Worm (Caenorhabditis elegans) whole organism, L1 larva: ENCODE data around the gene F43E2.6.
A peak's percentile ranks its signal among the peaks of the same experiment; 100 is the strongest.

Source experiments
- C16A3.4 ChIP-seq: fragments of 150-350 bp; optimal IDR thresholded peaks from 2 replicates; lab custom pipeline; 2014; ENCODE audit warnings: missing biosample characterization, missing genetic modification characterization
- alr-1 ChIP-seq: fragments of 200-800 bp; sonication (Bioruptor generic); optimal IDR thresholded peaks from 2 replicates; lab custom pipeline; 2018; ENCODE audit warnings: borderline replicate concordance, mild to moderate bottlenecking, missing genetic modification characterization, missing compliant biosample characterization
- aly-2 ChIP-seq: fragments of 150-350 bp; optimal IDR thresholded peaks from 2 replicates; lab custom pipeline; 2014; ENCODE audit warnings: missing biosample characterization, missing genetic modification characterization
- ceh-63 ChIP-seq: fragments of 200-800 bp; sonication (Bioruptor generic); optimal IDR thresholded peaks from 2 replicates; lab custom pipeline; 2018; ENCODE audit warnings: mild to moderate bottlenecking, missing genetic modification characterization, missing compliant biosample characterization
- ces-1 ChIP-seq: fragments of 150-350 bp; optimal IDR thresholded peaks from 2 replicates; lab custom pipeline; 2014; ENCODE audit warnings: missing biosample characterization, missing genetic modification reagents, missing genetic modification characterization
- efl-1 ChIP-seq, 4 experiments: fragments of 150-350 bp; optimal IDR thresholded peaks in 3 of 4; peaks in 1 of 4; 1 replicate in 1 of 4; 2 replicates in 3 of 4; lab custom pipeline; 2014; ENCODE audit warnings: missing biosample characterization in 2 of 4, missing genetic modification characterization in 2 of 4, missing genetic modification reagents in 2 of 4
- fos-1 ChIP-seq: fragments of 150-350 bp; optimal IDR thresholded peaks from 2 replicates; lab custom pipeline; 2014; ENCODE audit warnings: missing biosample characterization, missing genetic modification characterization
- hpl-2 ChIP-seq: fragments of 150-350 bp; optimal IDR thresholded peaks from 2 replicates; lab custom pipeline; 2014; ENCODE audit warnings: missing biosample characterization, missing genetic modification reagents, missing genetic modification characterization
- irx-1 ChIP-seq: sonication (generic microtip); optimal IDR thresholded peaks from 2 replicates; lab custom pipeline; 2016; ENCODE audit warnings: missing genetic modification characterization, missing compliant biosample characterization
- lin-14 ChIP-seq: fragments of 200-800 bp; sonication (Bioruptor generic); optimal IDR thresholded peaks from 2 replicates; lab custom pipeline; 2018; ENCODE audit warnings: mild to moderate bottlenecking, missing genetic modification characterization, moderate library complexity, missing compliant biosample characterization
- lin-35 ChIP-seq, 2 experiments: fragments of 150-350 bp; optimal IDR thresholded peaks; 2 replicates each; lab custom pipeline; 2014; ENCODE audit warnings: missing biosample characterization in 2 of 2, missing genetic modification characterization in 2 of 2, missing genetic modification reagents in 2 of 2
- lin-39 ChIP-seq: fragments of 150-350 bp; optimal IDR thresholded peaks from 2 replicates; lab custom pipeline; 2014; ENCODE audit warnings: missing biosample characterization, missing genetic modification reagents, missing genetic modification characterization
- lir-3 ChIP-seq: sonication (generic microtip); optimal IDR thresholded peaks from 2 replicates; lab custom pipeline; 2016; ENCODE audit warnings: mild to moderate bottlenecking, missing genetic modification characterization, moderate library complexity, missing compliant biosample characterization; ENCODE audit not compliant: poor library complexity
- lsy-2 ChIP-seq, 2 experiments: fragments of 150-350 bp; optimal IDR thresholded peaks; 2 replicates each; lab custom pipeline; 2014; ENCODE audit warnings: missing biosample characterization in 2 of 2, missing genetic modification characterization in 2 of 2
- mab-9 ChIP-seq: fragments of 200-800 bp; sonication (Bioruptor generic); IDR thresholded peaks from 2 replicates; pipeline ENCODE4 v1.3.6; 2022; ENCODE audit warnings: missing genetic modification reagents, missing genetic modification characterization, missing compliant biosample characterization
- mdl-1 ChIP-seq, 2 experiments: fragments of 150-350 bp; optimal IDR thresholded peaks; 2 replicates each; lab custom pipeline; 2014 to 2017; ENCODE audit warnings: missing biosample characterization in 2 of 2, missing genetic modification characterization in 2 of 2, inconsistent platforms in 1 of 2
- mef-2 ChIP-seq: fragments of 150-350 bp; optimal IDR thresholded peaks from 2 replicates; lab custom pipeline; 2014; ENCODE audit warnings: missing biosample characterization, missing genetic modification characterization
- mep-1 ChIP-seq: fragments of 150-350 bp; optimal IDR thresholded peaks from 2 replicates; lab custom pipeline; 2014; ENCODE audit warnings: missing biosample characterization, missing genetic modification characterization
- nhr-11 ChIP-seq: fragments of 150-350 bp; optimal IDR thresholded peaks from 2 replicates; lab custom pipeline; 2014; ENCODE audit warnings: missing biosample characterization, missing genetic modification characterization
- nhr-19 ChIP-seq: fragments of 200-800 bp; sonication (Bioruptor generic); conservative IDR thresholded peaks from 2 replicates; pipeline ENCODE4 v1.3.6; 2022; ENCODE audit warnings: missing genetic modification characterization, missing compliant biosample characterization
- nhr-20 ChIP-seq: sonication (generic microtip); optimal IDR thresholded peaks from 2 replicates; lab custom pipeline; 2016; ENCODE audit warnings: mild to moderate bottlenecking, missing genetic modification characterization, missing compliant biosample characterization
- nhr-28 ChIP-seq: fragments of 150-350 bp; optimal IDR thresholded peaks from 2 replicates; lab custom pipeline; 2014; ENCODE audit warnings: missing biosample characterization, missing genetic modification characterization
- nhr-47 ChIP-seq: sonication (generic microtip); optimal IDR thresholded peaks from 2 replicates; lab custom pipeline; 2016; ENCODE audit warnings: mild to moderate bottlenecking, missing genetic modification characterization, moderate library complexity, missing compliant biosample characterization
- nhr-71 ChIP-seq: sonication (generic microtip); optimal IDR thresholded peaks from 2 replicates; lab custom pipeline; 2016; ENCODE audit warnings: mild to moderate bottlenecking, missing genetic modification characterization, moderate library complexity, missing compliant biosample characterization
- nhr-85 ChIP-seq: sonication (generic microtip); peaks from one replicate; lab custom pipeline; 2016; ENCODE audit warnings: missing genetic modification characterization, inconsistent platforms, missing compliant biosample characterization
- pag-3 ChIP-seq: sonication (generic microtip); optimal IDR thresholded peaks from 2 replicates; lab custom pipeline; 2017; ENCODE audit warnings: missing genetic modification characterization, mild to moderate bottlenecking, missing compliant biosample characterization, antibody characterized with exemption, borderline replicate concordance; ENCODE audit not compliant: insufficient read depth
- pax-3 ChIP-seq: fragments of 200-800 bp; sonication (Bioruptor generic); optimal IDR thresholded peaks from 2 replicates; lab custom pipeline; 2018; ENCODE audit warnings: mild to moderate bottlenecking, missing genetic modification characterization, moderate library complexity, missing compliant biosample characterization
- rnt-1 ChIP-seq: sonication (generic microtip); optimal IDR thresholded peaks from 2 replicates; lab custom pipeline; 2016; ENCODE audit warnings: mild to moderate bottlenecking, missing genetic modification characterization, moderate library complexity, missing compliant biosample characterization
- snpc-4 ChIP-seq: fragments of 150-350 bp; optimal IDR thresholded peaks from 2 replicates; lab custom pipeline; 2014; ENCODE audit warnings: missing biosample characterization, missing genetic modification characterization
- snu-23 ChIP-seq: sonication (generic microtip); optimal IDR thresholded peaks from 2 replicates; lab custom pipeline; 2016; ENCODE audit warnings: missing genetic modification characterization, missing compliant biosample characterization
- sup-37 ChIP-seq: fragments of 200-800 bp; sonication (Bioruptor generic); optimal IDR thresholded peaks from 2 replicates; lab custom pipeline; 2018; ENCODE audit warnings: mild to moderate bottlenecking, missing genetic modification characterization, missing compliant biosample characterization
- swsn-7 ChIP-seq: sonication (generic microtip); optimal IDR thresholded peaks from 2 replicates; lab custom pipeline; 2016; ENCODE audit warnings: missing genetic modification characterization, missing compliant biosample characterization
- tbx-2 ChIP-seq: sonication (generic microtip); optimal IDR thresholded peaks from 2 replicates; lab custom pipeline; 2016; ENCODE audit warnings: missing genetic modification characterization, missing compliant biosample characterization
- vab-15 ChIP-seq: sonication (generic microtip); optimal IDR thresholded peaks from 2 replicates; lab custom pipeline; 2017; ENCODE audit warnings: missing genotype, mild to moderate bottlenecking, missing genetic modification characterization, missing compliant biosample characterization
- xbp-1 ChIP-seq: sonication (generic microtip); optimal IDR thresholded peaks from 2 replicates; lab custom pipeline; 2016; ENCODE audit warnings: missing genetic modification characterization, missing compliant biosample characterization
- ztf-11 ChIP-seq, 2 experiments: sonication (generic microtip); optimal IDR thresholded peaks; 2 replicates each; lab custom pipeline; 2016 to 2017; ENCODE audit warnings: missing genetic modification characterization in 2 of 2, missing biosample characterization in 1 of 2, missing compliant biosample characterization in 1 of 2
- ztf-4 ChIP-seq: fragments of 150-350 bp; optimal IDR thresholded peaks from 2 replicates; lab custom pipeline; 2014; ENCODE audit warnings: missing biosample characterization, missing genetic modification characterization

The F43E2.6 gene

DNA sequence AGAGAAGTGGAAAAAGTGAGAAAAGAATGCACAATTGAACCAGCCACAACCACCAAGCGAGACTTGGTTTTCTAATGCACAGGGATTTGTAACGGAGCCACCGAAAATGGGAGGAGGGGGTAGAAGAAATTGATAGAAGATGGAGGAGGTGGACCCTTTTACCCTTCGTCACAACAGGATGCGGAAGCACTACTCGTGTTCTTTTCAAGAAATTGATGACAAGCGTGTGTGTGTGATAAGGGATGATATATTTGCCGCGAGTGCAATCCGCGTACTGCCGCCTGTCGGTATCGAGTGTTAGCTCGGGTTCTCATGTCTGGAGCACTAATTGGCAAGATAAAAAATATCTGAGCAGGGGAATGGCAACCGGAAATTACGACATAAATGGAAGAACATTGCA, 44.7 kb downstream of the F43E2.6 start, which contains the start of gene F21D12.3:
F21D12.3 (minus strand) TSS at position 101 of the 400 bp plus-strand sequence.
- TF ChIP-seq pax-3 (tag; lab: Kevin White, UChicago) (no peak), rnt-1 (tag; lab: Kevin White, UChicago) (peak; percentile 16), efl-1 (optimal IDR thresholded peaks at IDR 0.05; lab: Kevin White, UChicago) (no peak), efl-1 (GFP tag; optimal IDR thresholded peaks at IDR 0.05 in 1 of 2; lab: Kevin White, UChicago) (peak in 1 of 2 experiments; percentile 31)

DNA sequence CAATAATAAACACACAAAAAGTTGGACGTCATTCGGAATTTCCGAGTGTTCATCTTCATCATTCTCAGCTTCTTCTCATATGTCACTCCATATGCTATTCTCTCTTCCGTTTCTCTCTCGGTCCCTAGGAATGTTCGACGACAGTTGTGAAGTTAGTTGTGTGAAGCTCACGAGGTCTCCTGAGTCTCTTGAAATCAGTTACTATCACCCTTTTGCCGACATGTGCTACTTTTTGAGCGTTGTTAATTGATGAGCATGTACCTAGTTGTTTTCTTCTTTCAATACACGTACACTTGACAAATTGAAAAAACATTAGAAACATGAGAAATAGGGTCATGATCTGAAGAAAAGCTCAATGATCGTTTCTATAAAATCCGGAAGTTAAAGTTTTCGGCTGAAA, 45.3 kb downstream of the F43E2.6 start:
- TF ChIP-seq alr-1 (no peak), aly-2 (tag; lab: Kevin White, UChicago) (no peak), irx-1 (peak; percentile 50), mef-2 (peak; percentile 22), rnt-1 (tag; lab: Kevin White, UChicago) (peak; percentile 90), lin-14 (peak; percentile 92), fos-1 (no peak), nhr-11 (peak; percentile 62), nhr-71 (tag; lab: Kevin White, UChicago) (peak; percentile 93), snpc-4 (tag; lab: Kevin White, UChicago) (no peak), lin-39 (tag; lab: Kevin White, UChicago) (peak; percentile 82), C16A3.4 (tag; lab: Kevin White, UChicago) (peak; percentile 36), lir-3 (tag; lab: Kevin White, UChicago) (peak; percentile 58), tbx-2 (tag; lab: Kevin White, UChicago) (peak; percentile 20), lsy-2 (tag; optimal IDR thresholded peaks at IDR 0.05; lab: Kevin White, UChicago) (peak; percentile 47 to 71), nhr-20 (tag; lab: Kevin White, UChicago) (peak; percentile 65), nhr-85 (peak; percentile 14), mab-9 (no peak), vab-15 (tag; lab: Kevin White, UChicago) (peak; percentile 79), mep-1 (tag; lab: Kevin White, UChicago) (peak; percentile 28), pag-3 (tag; lab: Kevin White, UChicago) (no peak), mdl-1 (tag; optimal IDR thresholded peaks at IDR 0.05; lab: Kevin White, UChicago) (peak in 1 of 2 experiments; percentile 58), snu-23 (GFP tag; lab: Kevin White, UChicago) (peak; percentile 72), xbp-1 (tag; lab: Kevin White, UChicago) (peak; percentile 33), nhr-28 (tag; lab: Kevin White, UChicago) (no peak), swsn-7 (tag; lab: Kevin White, UChicago) (peak; percentile 36), ztf-4 (tag; lab: Kevin White, UChicago) (peak; percentile 68), nhr-19 (GFP tag; lab: Robert Waterston, UW) (peak; percentile 81), sup-37 (peak; percentile 29), lin-35 (GFP tag; optimal IDR thresholded peaks at IDR 0.05; lab: Kevin White, UChicago) (peak in 1 of 2 experiments; percentile 2), nhr-47 (tag; lab: Kevin White, UChicago) (peak; percentile 47), efl-1 (optimal IDR thresholded peaks at IDR 0.05; lab: Kevin White, UChicago) (peak; percentile 16 to 41), efl-1 (GFP tag; optimal IDR thresholded peaks at IDR 0.05 in 1 of 2; lab: Kevin White, UChicago) (peak; percentile 0 to 2)

DNA sequence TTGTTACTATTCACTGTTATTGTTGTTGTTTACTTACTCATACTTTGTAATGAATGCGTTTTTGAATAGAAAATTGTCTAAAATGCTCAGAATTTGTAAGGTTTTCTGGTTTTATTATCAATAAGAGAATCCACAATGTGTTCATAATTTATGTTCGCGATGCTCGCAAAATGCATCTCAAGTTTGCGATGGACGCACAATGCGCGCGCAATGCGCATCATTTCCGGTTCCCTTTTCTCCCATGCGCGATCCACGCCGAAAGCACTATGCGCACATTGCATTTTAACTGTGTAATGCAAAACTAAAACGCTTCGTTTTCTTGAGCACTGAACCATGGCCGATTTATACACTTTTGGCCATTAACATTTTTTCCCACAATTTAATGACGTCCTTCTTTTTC, 49.2 kb downstream of the F43E2.6 start:
- TF ChIP-seq hpl-2 (GFP tag; lab: Kevin White, UChicago) (no peak), ceh-63 (GFP tag; lab: Kevin White, UChicago) (no peak), efl-1 (optimal IDR thresholded peaks at IDR 0.05; lab: Kevin White, UChicago) (no peak), efl-1 (GFP tag; optimal IDR thresholded peaks at IDR 0.05 in 1 of 2; lab: Kevin White, UChicago) (no peak), mep-1 (tag; lab: Kevin White, UChicago) (no peak), pax-3 (tag; lab: Kevin White, UChicago) (no peak), ces-1 (GFP tag; lab: Kevin White, UChicago) (no peak), ztf-11 (tag; optimal IDR thresholded peaks at IDR 0.05; lab: Kevin White, UChicago) (no peak)
